Worm (Caenorhabditis elegans) whole organism, young adult: ENCODE measurements around the gene T20D4.15.

Experiments used
- B0261.1 ChIP-seq: sonication (generic microtip); optimal IDR thresholded peaks from 2 replicates; lab custom pipeline; 2016; ENCODE audit warnings: mild to moderate bottlenecking, missing genetic modification characterization, moderate library complexity, missing compliant biosample characterization
- F39B2.1 ChIP-seq: fragments of 200-800 bp; sonication (Bioruptor generic); IDR thresholded peaks from 2 replicates; pipeline ENCODE4 v1.3.6; 2022; ENCODE audit warnings: missing genetic modification reagents, missing genetic modification characterization, missing compliant biosample characterization
- F49E8.2 ChIP-seq: sonication (generic microtip); optimal IDR thresholded peaks from 3 replicates; lab custom pipeline; 2017; ENCODE audit warnings: missing genetic modification characterization, mild to moderate bottlenecking, missing compliant biosample characterization, antibody characterized with exemption, moderate library complexity; ENCODE audit not compliant: insufficient read depth
- ama-1 ChIP-seq, 3 experiments: fragments of 150-350 bp in 1 of 3; sonication (generic microtip) in 2 of 3; optimal IDR thresholded peaks; 2 replicates each; lab custom pipeline; 2014 to 2018; ENCODE audit warnings: missing biosample characterization in 2 of 3, missing genetic modification characterization in 2 of 3, missing genetic modification reagents in 2 of 3
- dox-1 ChIP-seq: fragments of 200-800 bp; sonication (Bioruptor generic); IDR thresholded peaks from 2 replicates; pipeline ENCODE4 v1.3.6; 2022; ENCODE audit warnings: missing genetic modification reagents, missing genetic modification characterization, missing compliant biosample characterization
- egrh-3 ChIP-seq: fragments of 200-800 bp; sonication (Bioruptor generic); IDR thresholded peaks from 2 replicates; pipeline ENCODE4 v1.3.6; 2022; ENCODE audit warnings: missing genetic modification reagents, missing genetic modification characterization, missing compliant biosample characterization
- madf-8 ChIP-seq: fragments of 200-800 bp; sonication (Bioruptor generic); conservative IDR thresholded peaks from 2 replicates; pipeline ENCODE4 v1.3.6; 2022; ENCODE audit warnings: missing genetic modification reagents, missing genetic modification characterization, missing compliant biosample characterization
- nfya-1 ChIP-seq: sonication (generic microtip); optimal IDR thresholded peaks from 2 replicates; lab custom pipeline; 2017; ENCODE audit warnings: antibody characterized with exemption, missing compliant biosample characterization, missing genetic modification characterization, borderline replicate concordance; ENCODE audit not compliant: insufficient read depth
- nhr-90 ChIP-seq: sonication (generic microtip); optimal IDR thresholded peaks from 2 replicates; lab custom pipeline; 2016; ENCODE audit warnings: missing genotype, mild to moderate bottlenecking, missing genetic modification characterization, missing compliant biosample characterization
- pha-4 ChIP-seq: fragments of 150-350 bp; sonication (generic microtip); optimal IDR thresholded peaks from 2 replicates; lab custom pipeline; 2014; ENCODE audit warnings: missing biosample characterization, missing genetic modification reagents, missing genetic modification characterization
- sea-2 ChIP-seq: fragments of 200-800 bp; sonication (Bioruptor generic); IDR thresholded peaks from 2 replicates; pipeline ENCODE4 v1.3.6; 2022; ENCODE audit warnings: missing genetic modification characterization, missing compliant biosample characterization
- snpc-4 ChIP-seq, 5 experiments: fragments of 150-350 bp in 1 of 5; sonication (generic microtip) in 4 of 5; optimal IDR thresholded peaks; 2 replicates each; lab custom pipeline; 2014 to 2018; ENCODE audit warnings: missing genetic modification characterization in 5 of 5, missing biosample characterization in 3 of 5, antibody characterized with exemption in 2 of 5, mild to moderate bottlenecking in 2 of 5, missing compliant biosample characterization in 2 of 5, missing genotype in 2 of 5, moderate library complexity in 2 of 5, missing genetic modification reagents in 1 of 5
- unc-62 ChIP-seq: fragments of 150-350 bp; optimal IDR thresholded peaks from 2 replicates; lab custom pipeline; 2014; ENCODE audit warnings: missing biosample characterization, missing genetic modification reagents, missing genetic modification characterization

DNA sequence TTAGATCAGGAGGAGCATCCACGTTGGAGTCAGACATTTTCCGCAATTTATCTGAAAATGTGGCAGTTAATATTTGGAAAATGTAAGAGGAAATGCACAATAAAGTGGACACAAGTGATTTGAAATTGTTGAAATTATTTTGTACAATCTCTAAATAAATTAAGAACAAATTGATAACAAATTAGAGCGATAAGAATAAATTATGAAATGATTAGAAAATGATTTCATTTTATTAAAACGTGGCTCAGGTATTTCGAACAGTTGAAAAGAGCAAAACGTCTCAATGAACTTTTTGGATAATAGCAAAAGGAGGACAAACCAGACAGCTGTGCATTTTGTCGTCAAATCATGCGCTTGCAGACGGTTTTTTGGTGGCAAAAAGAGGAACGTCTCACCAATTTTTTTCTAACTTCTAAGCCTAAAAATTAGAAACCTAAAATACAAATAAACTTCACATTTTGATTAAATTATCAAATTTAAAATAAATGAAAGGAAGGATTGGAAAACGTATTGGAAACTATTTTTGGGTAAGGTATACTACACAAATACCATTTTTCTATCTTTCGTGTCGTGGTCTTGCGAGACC, 48.0 kb downstream of the T20D4.15 start, which contains the start of gene fbxa-65:
- no peak for TF ChIP-seq F49E8.2 (tag; lab: Kevin White, UChicago)
- TF ChIP-seq egrh-3 (GFP tag; lab: Robert Waterston, UW), result no peak
- no peak for TF ChIP-seq dox-1 (GFP tag; lab: Robert Waterston, UW)
- TF ChIP-seq madf-8 (GFP tag; lab: Robert Waterston, UW), result no peak
- no peak for TF ChIP-seq nhr-90 (tag; lab: Kevin White, UChicago)
- no peak for TF ChIP-seq nfya-1 (tag; lab: Kevin White, UChicago)
- TF ChIP-seq ama-1 (optimal IDR thresholded peaks at IDR 0.05; lab: Kevin White, UChicago), result no peak
- TF ChIP-seq ama-1 (GFP tag; optimal IDR thresholded peaks at IDR 0.05; lab: Kevin White, UChicago), result no peak
- TF ChIP-seq B0261.1, result no peak
- no peak for TF ChIP-seq unc-62
- TF ChIP-seq F39B2.1, result no peak
- TF ChIP-seq snpc-4 (GFP tag; optimal IDR thresholded peaks at IDR 0.05; lab: Kevin White, UChicago), result no peak
- TF ChIP-seq snpc-4 (tag; optimal IDR thresholded peaks at IDR 0.05; lab: Kevin White, UChicago), result no peak
- TF ChIP-seq pha-4 (tag; lab: Kevin White, UChicago), result no peak
- no peak for TF ChIP-seq sea-2 (GFP tag; lab: Robert Waterston, UW)
